Fruit fly (Drosophila melanogaster): ENCODE measurements around the gene CG18749.

The CG18749 gene

DNA sequence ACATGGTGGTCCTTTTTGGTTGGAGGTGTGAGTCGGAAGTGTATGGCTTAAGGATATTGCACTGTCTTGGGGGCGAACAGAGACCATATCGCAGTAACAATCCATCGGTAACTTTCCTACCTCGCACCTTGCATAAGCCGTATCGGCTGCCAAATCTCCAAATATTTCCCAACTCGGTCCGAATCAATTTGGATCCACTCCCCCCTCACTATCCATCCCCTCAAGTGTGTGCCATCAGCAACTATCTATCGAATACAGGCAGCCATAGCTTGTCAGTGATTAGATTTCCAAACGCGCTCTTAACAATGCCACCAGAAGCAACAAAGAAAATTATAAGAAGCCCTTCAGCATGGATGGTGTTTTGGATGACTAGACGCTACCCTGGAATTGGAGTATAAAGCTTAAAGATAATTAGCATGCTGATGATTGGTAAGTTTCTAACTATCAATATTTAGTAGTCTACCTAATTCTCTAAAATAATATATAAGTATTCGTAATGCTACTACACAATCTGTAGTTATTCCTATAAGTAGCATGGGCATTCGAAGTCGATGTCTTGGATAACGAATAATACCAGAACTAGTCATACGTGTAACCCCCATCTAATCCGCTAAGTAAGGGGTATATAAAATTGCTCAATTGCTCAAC is 37.1 kb upstream of the CG18749 start:
- TF ChIP-seq GATAd (GFP tag; optimal IDR thresholded peaks at IDR 0.05): no peak
- TF ChIP-seq jim (GFP tag; optimal IDR thresholded peaks at IDR 0.05): no peak
- TF ChIP-seq Mio (GFP tag; optimal IDR thresholded peaks at IDR 0.05): no peak
- TF ChIP-seq OdsH (GFP tag; optimal IDR thresholded peaks at IDR 0.05): peak; percentile 70
- peak in 1 of 2 experiments; percentile 52 for TF ChIP-seq foxo (GFP tag; optimal IDR thresholded peaks at IDR 0.05)
- no peak for TF ChIP-seq Hr83 (GFP tag; optimal IDR thresholded peaks at IDR 0.05; ENCODE audit: poor library complexity, severe bottlenecking)
- TF ChIP-seq dl (GFP tag; optimal IDR thresholded peaks at IDR 0.05; ENCODE audit: insufficient read depth in 1 of 2, partially characterized antibody in 2 of 2): no peak
- TF ChIP-seq CrebA (GFP tag; optimal IDR thresholded peaks at IDR 0.05; ENCODE audit: borderline replicate concordance): no peak
- TF ChIP-seq lola (GFP tag; optimal IDR thresholded peaks at IDR 0.05): no peak
- no peak for TF ChIP-seq Rel (GFP tag; optimal IDR thresholded peaks at IDR 0.05)
- TF ChIP-seq Rel (tag; optimal IDR thresholded peaks at IDR 0.05): no peak
- peak; percentile 18 for TF ChIP-seq br (GFP tag; optimal IDR thresholded peaks at IDR 0.05)
- no peak for TF ChIP-seq N (GFP tag; optimal IDR thresholded peaks at IDR 0.05)
- TF ChIP-seq CG9705 (GFP tag; optimal IDR thresholded peaks at IDR 0.05): no peak
- TF ChIP-seq Myc (optimal IDR thresholded peaks at IDR 0.05): no peak
- no peak for TF ChIP-seq Vsx2 (GFP tag; optimal IDR thresholded peaks at IDR 0.05; ENCODE audit: partially characterized antibody)
- peak; percentile 49 for TF ChIP-seq psq (GFP tag; optimal IDR thresholded peaks at IDR 0.05)
- no peak for TF ChIP-seq Dif (GFP tag; optimal IDR thresholded peaks at IDR 0.05; ENCODE audit: partially characterized antibody)
- TF ChIP-seq rgr (GFP tag; optimal IDR thresholded peaks at IDR 0.05): peak; percentile 52
- no peak for TF ChIP-seq Jra (GFP tag; optimal IDR thresholded peaks at IDR 0.05)
- TF ChIP-seq Hnf4 (GFP tag; optimal IDR thresholded peaks at IDR 0.05): peak; percentile 27
- no peak for TF ChIP-seq CG32264 (GFP tag; optimal IDR thresholded peaks at IDR 0.05)
- peak; percentile 59 for TF ChIP-seq ey (GFP tag; optimal IDR thresholded peaks at IDR 0.05)
- TF ChIP-seq pan (optimal IDR thresholded peaks at IDR 0.05): no peak
- no peak for TF ChIP-seq dmrt93B (GFP tag; optimal IDR thresholded peaks at IDR 0.05)
- peak; percentile 41 for TF ChIP-seq HLH106 (tag; optimal IDR thresholded peaks at IDR 0.05)
- TF ChIP-seq Abd-B (GFP tag; optimal IDR thresholded peaks at IDR 0.05): no peak
- TF ChIP-seq sage (GFP tag; optimal IDR thresholded peaks at IDR 0.05): no peak
- TF ChIP-seq brk (GFP tag; optimal IDR thresholded peaks at IDR 0.05): no peak
- no peak for TF ChIP-seq usp (GFP tag; optimal IDR thresholded peaks at IDR 0.05)
- TF ChIP-seq woc (GFP tag; optimal IDR thresholded peaks at IDR 0.05): no peak
- peak; percentile 31 for TF ChIP-seq Sp1 (GFP tag; optimal IDR thresholded peaks at IDR 0.05)
- TF ChIP-seq dsf (GFP tag; optimal IDR thresholded peaks at IDR 0.05; ENCODE audit: borderline replicate concordance): no peak
- peak; percentile 60 for TF ChIP-seq fru (GFP tag; optimal IDR thresholded peaks at IDR 0.05)
- TF ChIP-seq Dfd (GFP tag; optimal IDR thresholded peaks at IDR 0.05): no peak
- no peak for TF ChIP-seq Hr78 (GFP tag; optimal IDR thresholded peaks at IDR 0.05)
- no peak for TF ChIP-seq tai (GFP tag; optimal IDR thresholded peaks at IDR 0.05)
- TF ChIP-seq h (GFP tag; optimal IDR thresholded peaks at IDR 0.05): peak; percentile 71
- no peak for TF ChIP-seq sv (GFP tag; optimal IDR thresholded peaks at IDR 0.05)

DNA sequence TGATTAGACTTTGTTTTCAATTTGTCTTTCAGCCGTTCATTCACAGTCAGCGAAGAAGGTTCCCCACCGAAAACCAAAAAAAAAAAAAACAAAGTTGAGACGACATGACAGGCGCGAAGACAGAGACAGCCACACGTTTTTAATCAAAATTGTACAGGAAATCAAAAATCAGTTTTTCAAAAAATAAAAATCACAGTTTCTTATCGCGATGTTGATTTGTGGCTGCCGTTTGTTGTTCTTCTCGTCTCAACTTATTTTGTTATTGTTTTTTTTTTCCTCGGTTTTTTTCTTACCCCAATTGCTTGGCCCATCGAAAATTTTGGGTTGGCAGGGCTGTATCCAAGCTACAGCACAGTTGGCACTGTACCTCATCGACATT is 36.6 kb upstream of the CG18749 start:
- no peak for TF ChIP-seq Dfd (GFP tag; optimal IDR thresholded peaks at IDR 0.05)

DNA sequence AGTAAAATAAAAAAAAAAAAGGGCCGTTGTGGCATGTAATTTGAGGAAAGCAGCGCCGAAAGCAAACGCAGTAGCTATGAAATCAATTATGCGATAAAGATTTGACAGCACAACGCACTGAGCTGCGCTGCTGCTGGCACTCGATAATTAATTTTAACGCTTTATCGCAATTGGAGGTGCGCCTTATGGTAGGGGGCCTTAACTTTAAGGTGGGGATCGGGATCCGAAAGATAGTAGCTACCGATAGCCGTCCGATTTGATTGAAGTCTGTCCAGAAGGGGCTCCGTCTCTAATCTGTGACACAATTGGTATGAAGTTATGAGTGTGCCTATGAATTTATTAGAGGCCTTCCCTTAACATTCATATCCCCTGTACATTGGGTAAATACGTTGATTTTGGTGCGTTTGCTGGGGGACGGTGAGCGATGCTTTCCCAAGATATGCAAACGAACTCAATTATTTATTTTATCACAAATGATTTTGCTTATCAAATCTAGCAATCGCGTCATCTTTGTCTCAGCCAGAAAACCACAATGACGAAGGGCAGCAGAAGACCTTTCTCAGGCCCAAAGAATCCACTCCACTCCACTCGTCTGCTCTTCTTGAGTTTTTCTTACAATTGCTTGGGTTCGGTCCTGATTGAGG is 35.4 kb upstream of the CG18749 start:
- TF ChIP-seq br (GFP tag; optimal IDR thresholded peaks at IDR 0.05) (peak; percentile 21), Rel (GFP tag; optimal IDR thresholded peaks at IDR 0.05) (no peak), Rel (tag; optimal IDR thresholded peaks at IDR 0.05) (peak; percentile 36), h (GFP tag; optimal IDR thresholded peaks at IDR 0.05) (peak; percentile 56), HLH106 (tag; optimal IDR thresholded peaks at IDR 0.05) (no peak)

All from whole organism, wandering third instar larva.